Worm (Caenorhabditis elegans) whole organism, mixed stage, embryonic: ENCODE measurements around the gene rev-1.

Source experiments
- ceh-39 ChIP-seq: fragments of 150-350 bp; optimal IDR thresholded peaks from 2 replicates; lab custom pipeline; 2014; ENCODE audit warnings: missing biosample characterization, missing genetic modification characterization
- elt-1 ChIP-seq: sonication (generic microtip); optimal IDR thresholded peaks from 2 replicates; lab custom pipeline; 2017; ENCODE audit warnings: missing genetic modification characterization, mild to moderate bottlenecking, missing compliant biosample characterization, antibody characterized with exemption, moderate library complexity, borderline replicate concordance; ENCODE audit not compliant: insufficient read depth
- nhr-12 ChIP-seq: fragments of 150-350 bp; optimal IDR thresholded peaks from 2 replicates; lab custom pipeline; 2014; ENCODE audit warnings: missing biosample characterization, missing genetic modification characterization
- nhr-76 ChIP-seq: sonication (generic microtip); optimal IDR thresholded peaks from 2 replicates; lab custom pipeline; 2017; ENCODE audit warnings: missing biosample characterization, missing genetic modification characterization
- snpc-4 ChIP-seq: fragments of 150-350 bp; optimal IDR thresholded peaks from 2 replicates; lab custom pipeline; 2014; ENCODE audit warnings: missing biosample characterization, missing genetic modification characterization
- zip-8 ChIP-seq: fragments of 150-350 bp; optimal IDR thresholded peaks from 2 replicates; lab custom pipeline; 2014; ENCODE audit warnings: missing biosample characterization, missing genetic modification characterization

DNA sequence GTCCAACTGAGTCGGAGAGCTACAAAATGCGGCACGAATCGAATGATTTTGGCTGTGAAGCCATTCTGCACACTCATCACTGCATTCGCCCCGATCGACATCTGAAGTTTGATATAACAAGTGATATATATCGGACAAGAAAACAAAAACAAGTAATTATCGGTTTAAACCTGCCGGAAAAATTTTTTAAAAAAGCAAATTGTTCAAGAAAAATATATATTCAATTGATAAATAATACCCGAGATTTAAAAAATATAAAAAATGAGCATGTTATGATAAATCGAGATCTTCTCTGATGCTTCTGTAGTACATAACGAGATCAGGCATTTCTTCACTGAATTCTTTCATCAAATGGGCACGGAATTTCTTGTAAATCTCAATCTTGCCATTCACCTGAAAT is 46.7 kb upstream of the rev-1 start, which contains the start of gene T09A5.5:
- TF ChIP-seq zip-8 (no peak), nhr-76 (tag; lab: Kevin White, UChicago) (no peak), elt-1 (no peak), snpc-4 (tag; lab: Kevin White, UChicago) (no peak), ceh-39 (tag; lab: Kevin White, UChicago) (no peak), nhr-12 (tag; lab: Kevin White, UChicago) (no peak)
